Worm (Caenorhabditis elegans): ENCODE measurements around the gene Y26G10.4.

Gene Y26G10.4

ce11 chrV:17712349-17712748 lies 13.4 kb upstream of the Y26G10.4 start:
- TF ChIP-seq nhr-12 (tag; optimal IDR thresholded peaks at IDR 0.05): no peak
- TF ChIP-seq nhr-11 (tag; optimal IDR thresholded peaks at IDR 0.05): no peak
- no peak for TF ChIP-seq mep-1 (tag; optimal IDR thresholded peaks at IDR 0.05)
- TF ChIP-seq nhr-90 (tag; optimal IDR thresholded peaks at IDR 0.05; ENCODE audit: poor library complexity): no peak
- TF ChIP-seq nhr-71 (tag; optimal IDR thresholded peaks at IDR 0.05): no peak
- no peak for TF ChIP-seq unc-98 (GFP tag; IDR thresholded peaks at IDR 0.05)
- TF ChIP-seq tbx-2 (tag; optimal IDR thresholded peaks at IDR 0.05): no peak
- TF ChIP-seq unc-62 (GFP tag; optimal IDR thresholded peaks at IDR 0.05): no peak
- TF ChIP-seq ztf-4 (tag; optimal IDR thresholded peaks at IDR 0.05): no peak
- TF ChIP-seq C04F5.9 (tag; optimal IDR thresholded peaks at IDR 0.05): no peak
- TF ChIP-seq ama-1 (optimal IDR thresholded peaks at IDR 0.05): no peak
- no peak for TF ChIP-seq ets-5 (GFP tag; IDR thresholded peaks at IDR 0.05)
- TF ChIP-seq grh-1 (GFP tag; IDR thresholded peaks at IDR 0.05): no peak

DNA sequence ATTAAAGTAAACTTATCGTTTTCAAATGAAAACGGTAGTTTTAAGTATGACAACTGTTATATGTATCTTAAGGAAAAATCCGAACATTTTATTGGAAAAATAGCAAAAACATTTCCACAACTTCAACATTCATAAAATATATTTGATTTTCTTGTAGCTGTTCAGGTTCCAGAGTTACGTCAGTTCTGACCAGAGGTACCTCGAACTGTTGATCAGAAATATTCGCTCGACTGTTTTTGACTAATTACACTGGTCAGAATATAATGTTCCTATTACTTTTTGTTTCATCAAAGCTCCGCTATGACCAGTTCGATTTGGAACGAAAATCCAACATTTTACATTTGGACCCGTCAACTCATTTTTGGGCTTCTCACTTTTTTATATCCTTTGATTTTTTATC lies 8.0 kb upstream of the Y26G10.4 start, which contains the start of gene srh-31:
srh-31 (plus strand) TSS at position 301 of the 400 bp plus-strand sequence.
- no peak for TF ChIP-seq vab-15 (tag; optimal IDR thresholded peaks at IDR 0.05)
- TF ChIP-seq tbx-2 (tag; optimal IDR thresholded peaks at IDR 0.05): no peak
- TF ChIP-seq fos-1 (tag; optimal IDR thresholded peaks at IDR 0.05): no peak
- TF ChIP-seq nhr-11 (tag; optimal IDR thresholded peaks at IDR 0.05): no peak
- no peak for TF ChIP-seq nhr-237 (tag; optimal IDR thresholded peaks at IDR 0.05)
- TF ChIP-seq lin-39 (tag; optimal IDR thresholded peaks at IDR 0.05): no peak
- TF ChIP-seq ama-1 (optimal IDR thresholded peaks at IDR 0.05): no peak
- TF ChIP-seq xbp-1 (tag; optimal IDR thresholded peaks at IDR 0.05): no peak
- TF ChIP-seq C34B4.2 (tag; optimal IDR thresholded peaks at IDR 0.05): no peak
- no peak for TF ChIP-seq rnt-1 (tag; optimal IDR thresholded peaks at IDR 0.05)
- TF ChIP-seq ceh-90 (tag; optimal IDR thresholded peaks at IDR 0.05): no peak
- no peak for TF ChIP-seq Y116A8C.19 (tag; optimal IDR thresholded peaks at IDR 0.05; ENCODE audit: borderline replicate concordance)
- TF ChIP-seq pag-3 (tag; optimal IDR thresholded peaks at IDR 0.05; ENCODE audit: borderline replicate concordance, insufficient read depth): no peak
- TF ChIP-seq unc-130 (tag; optimal IDR thresholded peaks at IDR 0.05): no peak
- no peak for TF ChIP-seq lin-35 (GFP tag; optimal IDR thresholded peaks at IDR 0.05)

- TF ChIP-seq nhr-90 (tag; optimal IDR thresholded peaks at IDR 0.05; ENCODE audit: poor library complexity) (no peak), sox-4 (tag; optimal IDR thresholded peaks at IDR 0.05) (no peak), hlh-4 (tag; optimal IDR thresholded peaks at IDR 0.05) (no peak), grh-1 (GFP tag; IDR thresholded peaks at IDR 0.05) (no peak), nhr-237 (tag; optimal IDR thresholded peaks at IDR 0.05) (no peak), unc-130 (tag; optimal IDR thresholded peaks at IDR 0.05) (no peak), nhr-85 (tag) (no peak), efl-1 (optimal IDR thresholded peaks at IDR 0.05) (no peak), efl-1 (GFP tag; optimal IDR thresholded peaks at IDR 0.05 in 1 of 2) (no peak), sup-37 (GFP tag; optimal IDR thresholded peaks at IDR 0.05) (no peak), fkh-10 (GFP tag; optimal IDR thresholded peaks at IDR 0.05) (no peak), lin-13 (GFP tag; optimal IDR thresholded peaks at IDR 0.05) (no peak), dpl-1 (GFP tag; optimal IDR thresholded peaks at IDR 0.05) (no peak)
Observed at ce11 chrV:17706217-17706806, 7.3 kb upstream of the Y26G10.4 start.

- TF ChIP-seq swsn-7 (tag; optimal IDR thresholded peaks at IDR 0.05) (no peak), pax-3 (tag; optimal IDR thresholded peaks at IDR 0.05) (no peak), nhr-20 (tag; optimal IDR thresholded peaks at IDR 0.05) (no peak), jun-1 (tag; optimal IDR thresholded peaks at IDR 0.05) (no peak), ceh-63 (GFP tag; optimal IDR thresholded peaks at IDR 0.05) (no peak), ceh-8 (GFP tag; optimal IDR thresholded peaks at IDR 0.05) (no peak), fkh-8 (tag; optimal IDR thresholded peaks at IDR 0.05) (no peak), ama-1 (optimal IDR thresholded peaks at IDR 0.05) (no peak), mef-2 (tag; optimal IDR thresholded peaks at IDR 0.05) (no peak), nhr-237 (tag; optimal IDR thresholded peaks at IDR 0.05) (no peak), nhr-77 (tag; optimal IDR thresholded peaks at IDR 0.05) (no peak), nhr-12 (tag; optimal IDR thresholded peaks at IDR 0.05) (no peak), ceh-88 (GFP tag; IDR thresholded peaks at IDR 0.05) (no peak), fkh-10 (GFP tag; optimal IDR thresholded peaks at IDR 0.05) (no peak), egl-27 (tag; optimal IDR thresholded peaks at IDR 0.05) (no peak)
Observed at ce11 chrV:17705814-17706213, 6.8 kb upstream of the Y26G10.4 start, which contains the start of gene W06D12.6. Gene W06D12.6, plus strand, starts transcription at chrV:17706114.
